Worm (Caenorhabditis elegans) whole organism, L1 larva: ENCODE results near the gene spr-3.

Source experiments
- C04F5.9 ChIP-seq: sonication (generic microtip); optimal IDR thresholded peaks from 2 replicates; lab custom pipeline; 2016; ENCODE audit warnings: missing genetic modification characterization, missing compliant biosample characterization
- C16A3.4 ChIP-seq: fragments of 150-350 bp; optimal IDR thresholded peaks from 2 replicates; lab custom pipeline; 2014; ENCODE audit warnings: missing biosample characterization, missing genetic modification characterization
- C34B4.2 ChIP-seq: sonication (generic microtip); optimal IDR thresholded peaks from 2 replicates; lab custom pipeline; 2017; ENCODE audit warnings: mild to moderate bottlenecking, missing genetic modification characterization, missing compliant biosample characterization
- Y116A8C.19 ChIP-seq: sonication (generic microtip); optimal IDR thresholded peaks from 2 replicates; lab custom pipeline; 2016; ENCODE audit warnings: missing compliant biosample characterization, missing genetic modification characterization, borderline replicate concordance
- alr-1 ChIP-seq: fragments of 200-800 bp; sonication (Bioruptor generic); optimal IDR thresholded peaks from 2 replicates; lab custom pipeline; 2018; ENCODE audit warnings: borderline replicate concordance, mild to moderate bottlenecking, missing genetic modification characterization, missing compliant biosample characterization
- blmp-1 ChIP-seq: fragments of 150-350 bp; optimal IDR thresholded peaks from 2 replicates; lab custom pipeline; 2014; ENCODE audit warnings: missing biosample characterization, missing genetic modification characterization
- ceh-8 ChIP-seq: fragments of 200-800 bp; sonication (Bioruptor generic); optimal IDR thresholded peaks from 2 replicates; lab custom pipeline; 2018; ENCODE audit warnings: mild to moderate bottlenecking, missing genetic modification characterization, moderate library complexity, missing compliant biosample characterization
- ceh-90 ChIP-seq: sonication (generic microtip); optimal IDR thresholded peaks from 2 replicates; lab custom pipeline; 2016; ENCODE audit warnings: missing genetic modification characterization, missing compliant biosample characterization
- dsc-1 ChIP-seq: sonication (generic microtip); optimal IDR thresholded peaks from 2 replicates; lab custom pipeline; 2016; ENCODE audit warnings: mild to moderate bottlenecking, missing genetic modification characterization, missing compliant biosample characterization
- efl-1 ChIP-seq, 4 experiments: fragments of 150-350 bp; optimal IDR thresholded peaks in 3 of 4; peaks in 1 of 4; 1 replicate in 1 of 4; 2 replicates in 3 of 4; lab custom pipeline; 2014; ENCODE audit warnings: missing biosample characterization in 2 of 4, missing genetic modification characterization in 2 of 4, missing genetic modification reagents in 2 of 4
- efl-3 ChIP-seq: fragments of 200-800 bp; sonication (Bioruptor generic); optimal IDR thresholded peaks from 2 replicates; lab custom pipeline; 2018; ENCODE audit warnings: mild to moderate bottlenecking, missing genetic modification characterization, missing compliant biosample characterization
- egl-13 ChIP-seq: sonication (generic microtip); optimal IDR thresholded peaks from 2 replicates; lab custom pipeline; 2016; ENCODE audit warnings: missing genotype, missing genetic modification reagents, missing genetic modification characterization, missing compliant biosample characterization
- elt-3 ChIP-seq, 6 experiments: fragments of 150-350 bp in 1 of 6; sonication (generic microtip); optimal IDR thresholded peaks; 2 replicates each; lab custom pipeline; 2017 to 2018; ENCODE audit warnings: missing biosample characterization in 6 of 6, missing genetic modification characterization in 6 of 6, inconsistent platforms in 1 of 6
- fkh-10 ChIP-seq: sonication (generic microtip); optimal IDR thresholded peaks from 2 replicates; lab custom pipeline; 2017; ENCODE audit warnings: missing biosample characterization, missing genetic modification reagents, missing genetic modification characterization
- fkh-4 ChIP-seq: sonication (generic microtip); optimal IDR thresholded peaks from 2 replicates; lab custom pipeline; 2016; ENCODE audit warnings: missing compliant biosample characterization, missing genetic modification characterization, borderline replicate concordance
- fkh-8 ChIP-seq: sonication (generic microtip); optimal IDR thresholded peaks from 2 replicates; lab custom pipeline; 2016; ENCODE audit warnings: mild to moderate bottlenecking, missing genetic modification characterization, missing compliant biosample characterization
- fos-1 ChIP-seq: fragments of 150-350 bp; optimal IDR thresholded peaks from 2 replicates; lab custom pipeline; 2014; ENCODE audit warnings: missing biosample characterization, missing genetic modification characterization
- hlh-17 ChIP-seq: fragments of 200-800 bp; sonication (Bioruptor generic); optimal IDR thresholded peaks from 2 replicates; lab custom pipeline; 2018; ENCODE audit warnings: missing genetic modification characterization, mild to moderate bottlenecking, missing compliant biosample characterization, moderate library complexity, borderline replicate concordance
- hlh-4 ChIP-seq: sonication (generic microtip); optimal IDR thresholded peaks from 2 replicates; lab custom pipeline; 2016; ENCODE audit warnings: mild to moderate bottlenecking, missing genetic modification characterization, missing compliant biosample characterization
- isw-1 ChIP-seq: fragments of 200-800 bp; sonication (Bioruptor generic); IDR thresholded peaks from 2 replicates; pipeline ENCODE4 v1.3.6; 2022; ENCODE audit warnings: missing genetic modification characterization, missing compliant biosample characterization
- jun-1 ChIP-seq: fragments of 150-350 bp; optimal IDR thresholded peaks from 2 replicates; lab custom pipeline; 2014; ENCODE audit warnings: missing biosample characterization, missing genetic modification reagents, missing genetic modification characterization
- lin-13 ChIP-seq: fragments of 150-350 bp; optimal IDR thresholded peaks from 2 replicates; lab custom pipeline; 2014; ENCODE audit warnings: missing biosample characterization, missing genetic modification reagents, missing genetic modification characterization
- lin-14 ChIP-seq: fragments of 200-800 bp; sonication (Bioruptor generic); optimal IDR thresholded peaks from 2 replicates; lab custom pipeline; 2018; ENCODE audit warnings: mild to moderate bottlenecking, missing genetic modification characterization, moderate library complexity, missing compliant biosample characterization
- lin-39 ChIP-seq: fragments of 150-350 bp; optimal IDR thresholded peaks from 2 replicates; lab custom pipeline; 2014; ENCODE audit warnings: missing biosample characterization, missing genetic modification reagents, missing genetic modification characterization
- mdl-1 ChIP-seq, 2 experiments: fragments of 150-350 bp; optimal IDR thresholded peaks; 2 replicates each; lab custom pipeline; 2014 to 2017; ENCODE audit warnings: missing biosample characterization in 2 of 2, missing genetic modification characterization in 2 of 2, inconsistent platforms in 1 of 2
- mep-1 ChIP-seq: fragments of 150-350 bp; optimal IDR thresholded peaks from 2 replicates; lab custom pipeline; 2014; ENCODE audit warnings: missing biosample characterization, missing genetic modification characterization
- nhr-11 ChIP-seq: fragments of 150-350 bp; optimal IDR thresholded peaks from 2 replicates; lab custom pipeline; 2014; ENCODE audit warnings: missing biosample characterization, missing genetic modification characterization
- nhr-19 ChIP-seq: fragments of 200-800 bp; sonication (Bioruptor generic); conservative IDR thresholded peaks from 2 replicates; pipeline ENCODE4 v1.3.6; 2022; ENCODE audit warnings: missing genetic modification characterization, missing compliant biosample characterization
- nhr-20 ChIP-seq: sonication (generic microtip); optimal IDR thresholded peaks from 2 replicates; lab custom pipeline; 2016; ENCODE audit warnings: mild to moderate bottlenecking, missing genetic modification characterization, missing compliant biosample characterization
- nhr-47 ChIP-seq: sonication (generic microtip); optimal IDR thresholded peaks from 2 replicates; lab custom pipeline; 2016; ENCODE audit warnings: mild to moderate bottlenecking, missing genetic modification characterization, moderate library complexity, missing compliant biosample characterization
- nhr-77 ChIP-seq: fragments of 150-350 bp; optimal IDR thresholded peaks from 2 replicates; lab custom pipeline; 2014; ENCODE audit warnings: missing biosample characterization, missing genetic modification characterization
- nhr-84 ChIP-seq: sonication (generic microtip); optimal IDR thresholded peaks from 2 replicates; lab custom pipeline; 2017; ENCODE audit warnings: missing biosample characterization, missing genetic modification characterization
- nhr-85 ChIP-seq: sonication (generic microtip); peaks from one replicate; lab custom pipeline; 2016; ENCODE audit warnings: missing genetic modification characterization, inconsistent platforms, missing compliant biosample characterization
- nhr-90 ChIP-seq: sonication (generic microtip); optimal IDR thresholded peaks from 2 replicates; lab custom pipeline; 2016; ENCODE audit warnings: mild to moderate bottlenecking, missing genetic modification characterization, missing compliant biosample characterization; ENCODE audit not compliant: poor library complexity
- rnt-1 ChIP-seq: sonication (generic microtip); optimal IDR thresholded peaks from 2 replicates; lab custom pipeline; 2016; ENCODE audit warnings: mild to moderate bottlenecking, missing genetic modification characterization, moderate library complexity, missing compliant biosample characterization
- tbx-2 ChIP-seq: sonication (generic microtip); optimal IDR thresholded peaks from 2 replicates; lab custom pipeline; 2016; ENCODE audit warnings: missing genetic modification characterization, missing compliant biosample characterization
- tlp-1 ChIP-seq: fragments of 150-350 bp; optimal IDR thresholded peaks from 2 replicates; lab custom pipeline; 2014; ENCODE audit warnings: missing biosample characterization, missing genetic modification characterization
- unc-30 ChIP-seq: sonication (generic microtip); optimal IDR thresholded peaks from 2 replicates; lab custom pipeline; 2017; ENCODE audit warnings: missing biosample characterization, missing genetic modification characterization
- unc-86 ChIP-seq: sonication (generic microtip); optimal IDR thresholded peaks from 2 replicates; lab custom pipeline; 2016; ENCODE audit warnings: missing genetic modification characterization, missing compliant biosample characterization
- xbp-1 ChIP-seq: sonication (generic microtip); optimal IDR thresholded peaks from 2 replicates; lab custom pipeline; 2016; ENCODE audit warnings: missing genetic modification characterization, missing compliant biosample characterization
- zag-1 ChIP-seq: fragments of 150-350 bp; optimal IDR thresholded peaks from 2 replicates; lab custom pipeline; 2014; ENCODE audit warnings: missing biosample characterization, missing genetic modification characterization
- zip-4 ChIP-seq: fragments of 200-800 bp; sonication (Bioruptor generic); optimal IDR thresholded peaks from 2 replicates; lab custom pipeline; 2018; ENCODE audit warnings: mild to moderate bottlenecking, missing genetic modification characterization, moderate library complexity, missing compliant biosample characterization
- ztf-11 ChIP-seq, 2 experiments: sonication (generic microtip); optimal IDR thresholded peaks; 2 replicates each; lab custom pipeline; 2016 to 2017; ENCODE audit warnings: missing genetic modification characterization in 2 of 2, missing biosample characterization in 1 of 2, missing compliant biosample characterization in 1 of 2
- ztf-4 ChIP-seq: fragments of 150-350 bp; optimal IDR thresholded peaks from 2 replicates; lab custom pipeline; 2014; ENCODE audit warnings: missing biosample characterization, missing genetic modification characterization

The spr-3 gene

ce11 chrX:4554385-4554784 is 40.5 kb downstream of the spr-3 start, which contains the start of gene ham-2:
Gene ham-2, plus strand, starts transcription at chrX:4554685.
- TF ChIP-seq fkh-8 (tag; lab: Kevin White, UChicago) (no peak), isw-1 (no peak), efl-3 (no peak), nhr-47 (tag; lab: Kevin White, UChicago) (no peak), dsc-1 (no peak), nhr-85 (tag; lab: Kevin White, UChicago) (peak; percentile 68)

ce11 chrX:4556028-4556427 is 42.1 kb downstream of the spr-3 start:
- TF ChIP-seq nhr-85 (tag; lab: Kevin White, UChicago) (peak; percentile 81), blmp-1 (peak; percentile 43), tbx-2 (tag; lab: Kevin White, UChicago) (no peak), hlh-17 (no peak), lin-13 (no peak), lin-14 (GFP tag; lab: Kevin White, UChicago) (peak; percentile 37)

ce11 chrX:4561863-4562262 is 48.0 kb downstream of the spr-3 start, which contains the start of gene C05E11.6:
Gene C05E11.6, plus strand, starts transcription at chrX:4562163.
- TF ChIP-seq fkh-4 (tag; lab: Kevin White, UChicago) (no peak), unc-86 (tag; lab: Kevin White, UChicago) (no peak)

- peak; percentile 84 for TF ChIP-seq hlh-4 (tag; lab: Kevin White, UChicago)
- TF ChIP-seq elt-3 (tag; optimal IDR thresholded peaks at IDR 0.05; lab: Kevin White, UChicago) = no peak
Measured at ce11 chrX:4562288-4562687, 48.4 kb downstream of the spr-3 start.

ce11 chrX:4564717-4565316 is 50.9 kb downstream of the spr-3 start, which contains the start of gene amt-4:
Gene amt-4, plus strand, starts transcription at chrX:4565302.
- TF ChIP-seq nhr-11 (tag; lab: Kevin White, UChicago) = no peak
- peak; percentile 27 for TF ChIP-seq tlp-1 (tag; lab: Kevin White, UChicago)
- TF ChIP-seq hlh-4 (tag; lab: Kevin White, UChicago) = no peak
- TF ChIP-seq ztf-11 (tag; optimal IDR thresholded peaks at IDR 0.05; lab: Kevin White, UChicago) = no peak
- TF ChIP-seq jun-1 = peak; percentile 13
- no peak for TF ChIP-seq ceh-90
- TF ChIP-seq nhr-20 (tag; lab: Kevin White, UChicago) = peak; percentile 23
- TF ChIP-seq nhr-90 (tag; lab: Kevin White, UChicago) = peak; percentile 13
- no peak for TF ChIP-seq mep-1
- TF ChIP-seq zag-1 (tag; lab: Kevin White, UChicago) = no peak
- no peak for TF ChIP-seq fos-1 (tag; lab: Kevin White, UChicago)
- no peak for TF ChIP-seq alr-1
- TF ChIP-seq nhr-77 (tag; lab: Kevin White, UChicago) = no peak
- TF ChIP-seq ceh-8 (GFP tag; lab: Kevin White, UChicago) = no peak
- TF ChIP-seq egl-13 (tag; lab: Kevin White, UChicago) = no peak
- TF ChIP-seq nhr-84 (tag; lab: Kevin White, UChicago) = no peak
- TF ChIP-seq ztf-4 = no peak
- no peak for TF ChIP-seq xbp-1
- no peak for TF ChIP-seq Y116A8C.19
- no peak for TF ChIP-seq fkh-10 (GFP tag; lab: Kevin White, UChicago)
- no peak for TF ChIP-seq rnt-1 (tag; lab: Kevin White, UChicago)
- no peak for TF ChIP-seq fkh-4 (tag; lab: Kevin White, UChicago)
- no peak for TF ChIP-seq C04F5.9 (tag; lab: Kevin White, UChicago)
- no peak for TF ChIP-seq C16A3.4 (tag; lab: Kevin White, UChicago)
- no peak for TF ChIP-seq lin-39 (tag; lab: Kevin White, UChicago)
- TF ChIP-seq unc-30 (tag; lab: Kevin White, UChicago) = no peak
- no peak for TF ChIP-seq zip-4 (GFP tag; lab: Kevin White, UChicago)
- TF ChIP-seq mdl-1 (tag; optimal IDR thresholded peaks at IDR 0.05; lab: Kevin White, UChicago) = peak in 1 of 2 experiments; percentile 64
- no peak for TF ChIP-seq efl-1 (optimal IDR thresholded peaks at IDR 0.05; lab: Kevin White, UChicago)
- no peak for TF ChIP-seq efl-1 (GFP tag; optimal IDR thresholded peaks at IDR 0.05 in 1 of 2; lab: Kevin White, UChicago)
- TF ChIP-seq C34B4.2 (tag; lab: Kevin White, UChicago) = no peak
- TF ChIP-seq nhr-19 (GFP tag; lab: Robert Waterston, UW) = no peak
- no peak for TF ChIP-seq hlh-17
